Worm (Caenorhabditis elegans): ENCODE data around the gene pha-4.

The pha-4 gene

ce11 chrV:20712994-20713326 lies 39.9 kb upstream of the pha-4 start (continued):
- TF ChIP-seq tag-97 (GFP tag; IDR thresholded peaks at IDR 0.05) (no peak), ceh-20 (GFP tag; IDR thresholded peaks at IDR 0.05) (peak; percentile 49; the same call in 1 of the 2 replicates), lin-1 (GFP tag; IDR thresholded peaks at IDR 0.05) (0 out of 2 replicates have a peak, but pooled peaks have one; percentile 28), tra-1 (GFP tag; IDR thresholded peaks at IDR 0.05) (no peak), dmd-8 (GFP tag; IDR thresholded peaks at IDR 0.05) (no peak), F44E2.7 (GFP tag; IDR thresholded peaks at IDR 0.05) (no peak), snpc-1.2 (GFP tag; IDR thresholded peaks at IDR 0.05) (no peak), ama-1 (optimal IDR thresholded peaks at IDR 0.05) (peak; percentile 8), ZK546.5 (tag; optimal IDR thresholded peaks at IDR 0.05) (no peak), lsy-2 (tag; optimal IDR thresholded peaks at IDR 0.05) (peak; percentile 30 to 72), mes-2 (tag; optimal IDR thresholded peaks at IDR 0.05; ENCODE audit: poor library complexity, severe bottlenecking) (peak; percentile 26), lim-7 (GFP tag; IDR thresholded peaks at IDR 0.05) (no peak), mep-1 (tag; optimal IDR thresholded peaks at IDR 0.05) (peak; percentile 41), zip-2 (tag; optimal IDR thresholded peaks at IDR 0.05) (no peak), ceh-32 (tag; optimal IDR thresholded peaks at IDR 0.05; ENCODE audit: poor library complexity) (no peak), nhr-77 (tag; optimal IDR thresholded peaks at IDR 0.05) (no peak), hmg-1.1 (GFP tag; IDR thresholded peaks at IDR 0.05) (peak; percentile 45; the same call in 1 of the 2 replicates), lin-29 (GFP tag; IDR thresholded peaks at IDR 0.05) (no peak), gei-8 (GFP tag; optimal IDR thresholded peaks at IDR 0.05) (no peak), duxl-1 (tag; optimal IDR thresholded peaks at IDR 0.05; ENCODE audit: poor library complexity) (no peak)

ce11 chrV:20713620-20714019 lies 39.2 kb upstream of the pha-4 start, which contains the start of gene Y44A6C.1:
Gene Y44A6C.1 (plus strand): TSS chrV:20713920.
- TF ChIP-seq lin-29 (GFP tag; IDR thresholded peaks at IDR 0.05) (no peak), daf-16 (GFP tag; optimal IDR thresholded peaks at IDR 0.05) (no peak), daf-16 (tag; optimal IDR thresholded peaks at IDR 0.05) (peak; percentile 15), T20F7.1 (GFP tag; optimal IDR thresholded peaks at IDR 0.05) (no peak)

- TF ChIP-seq lsy-2 (tag; optimal IDR thresholded peaks at IDR 0.05) = no peak
- no peak for TF ChIP-seq ztf-7 (tag; optimal IDR thresholded peaks at IDR 0.05)
- TF ChIP-seq hif-1 (tag; optimal IDR thresholded peaks at IDR 0.05) = no peak
- no peak for TF ChIP-seq hlh-11 (tag; optimal IDR thresholded peaks at IDR 0.05)
- TF ChIP-seq zip-2 (tag; optimal IDR thresholded peaks at IDR 0.05) = no peak
- TF ChIP-seq aha-1 (tag) = peak; percentile 81
- no peak for TF ChIP-seq lin-15B (tag; optimal IDR thresholded peaks at IDR 0.05)
- TF ChIP-seq nhr-41 (GFP tag; IDR thresholded peaks at IDR 0.05) = no peak
- TF ChIP-seq Y48G9A.11 (GFP tag; IDR thresholded peaks at IDR 0.05) = no peak
- TF ChIP-seq daf-16 (GFP tag; optimal IDR thresholded peaks at IDR 0.05) = no peak
- TF ChIP-seq daf-16 (tag; optimal IDR thresholded peaks at IDR 0.05) = peak; percentile 7
- no peak for TF ChIP-seq ztf-11 (tag; optimal IDR thresholded peaks at IDR 0.05)
- no peak for TF ChIP-seq php-3 (GFP tag; IDR thresholded peaks at IDR 0.05)
- TF ChIP-seq ama-1 (optimal IDR thresholded peaks at IDR 0.05) = peak; percentile 16
- no peak for TF ChIP-seq lin-38 (GFP tag; IDR thresholded peaks at IDR 0.05)
- TF ChIP-seq dmd-6 (GFP tag; IDR thresholded peaks at IDR 0.05) = no peak
Observed at ce11 chrV:20714503-20714902, 38.3 kb upstream of the pha-4 start.

ce11 chrV:20716267-20716666 lies 36.6 kb upstream of the pha-4 start:
- TF ChIP-seq F10B5.3 (tag; optimal IDR thresholded peaks at IDR 0.05) (no peak), snpc-4 (tag; optimal IDR thresholded peaks at IDR 0.05) (no peak), lin-38 (GFP tag; IDR thresholded peaks at IDR 0.05) (no peak), dve-1 (tag; optimal IDR thresholded peaks at IDR 0.05; ENCODE audit: insufficient read depth) (no peak), aly-2 (tag; optimal IDR thresholded peaks at IDR 0.05) (no peak), F26F4.8 (GFP tag; conservative IDR thresholded peaks at IDR 0.05) (no peak), nhr-11 (tag; optimal IDR thresholded peaks at IDR 0.05) (no peak), Y75B8A.6 (GFP tag; IDR thresholded peaks at IDR 0.05) (no peak), gei-8 (GFP tag; optimal IDR thresholded peaks at IDR 0.05) (no peak), lim-7 (GFP tag; IDR thresholded peaks at IDR 0.05) (no peak), ceh-62 (tag; optimal IDR thresholded peaks at IDR 0.05) (no peak), daf-8 (GFP tag; IDR thresholded peaks at IDR 0.05) (no peak), dmd-6 (GFP tag; IDR thresholded peaks at IDR 0.05) (no peak), nhr-28 (tag; optimal IDR thresholded peaks at IDR 0.05) (no peak), nhr-102 (tag; optimal IDR thresholded peaks at IDR 0.05) (no peak), Y105C5A.15 (GFP tag; IDR thresholded peaks at IDR 0.05) (no peak), Y48G9A.11 (GFP tag; IDR thresholded peaks at IDR 0.05) (no peak), nhr-42 (GFP tag; IDR thresholded peaks at IDR 0.05) (no peak)
